Worm (Caenorhabditis elegans) whole organism, L3 larva: ENCODE data around the gene K08F8.7.

Experiments
- ama-1 ChIP-seq: fragments of 150-350 bp; optimal IDR thresholded peaks from 2 replicates; lab custom pipeline; 2018
- elt-1 ChIP-seq: fragments of 150-350 bp; optimal IDR thresholded peaks from 2 replicates; lab custom pipeline; 2014; ENCODE audit warnings: missing biosample characterization, missing genetic modification characterization

ce11 chrII:8785875-8786274 lies 30.7 kb upstream of the K08F8.7 start:
- TF ChIP-seq elt-1, result no peak
- TF ChIP-seq ama-1 (lab: Kevin White, UChicago), result peak; percentile 71
